Fruit fly (Drosophila melanogaster): ENCODE measurements around the gene chm.

The chm gene

dm6 chr2L:7418148-7418988 is 6.2 kb downstream of the chm start:
- TF ChIP-seq CG31627 (GFP tag; optimal IDR thresholded peaks at IDR 0.05) (peak; percentile 83), CG34406 (GFP tag; optimal IDR thresholded peaks at IDR 0.05) (peak; percentile 81), CG11762 (GFP tag; optimal IDR thresholded peaks at IDR 0.05; ENCODE audit: insufficient read depth) (peak; percentile 79), CG11294 (GFP tag; IDR thresholded peaks at IDR 0.05) (0 out of 2 replicates have a peak, but pooled peaks have one; percentile 48), Sox15 (GFP tag; optimal IDR thresholded peaks at IDR 0.05) (peak; percentile 78), CG6808 (GFP tag; optimal IDR thresholded peaks at IDR 0.05) (peak; percentile 53), fkh (GFP tag; optimal IDR thresholded peaks at IDR 0.05) (peak; percentile 70), Hr38 (GFP tag; optimal IDR thresholded peaks at IDR 0.05) (no peak), Gug (GFP tag; IDR thresholded peaks at IDR 0.05) (peak; percentile 38), cyc (GFP tag; optimal IDR thresholded peaks at IDR 0.05) (peak; percentile 75), Smox (GFP tag; optimal IDR thresholded peaks at IDR 0.05) (peak; percentile 80), Eip93F (GFP tag; optimal IDR thresholded peaks at IDR 0.05) (peak; percentile 57), CG8119 (GFP tag; IDR thresholded peaks at IDR 0.05) (peak; percentile 85), CG8632 (GFP tag; optimal IDR thresholded peaks at IDR 0.05) (peak; percentile 86), CG6854 (GFP tag; optimal IDR thresholded peaks at IDR 0.05) (peak; percentile 10), Lpt (GFP tag; optimal IDR thresholded peaks at IDR 0.05) (peak; percentile 47), CG6163 (GFP tag; IDR thresholded peaks at IDR 0.05) (peak; percentile 59; the same call in 1 of the 3 replicates), Hr39 (GFP tag; optimal IDR thresholded peaks at IDR 0.05) (peak; percentile 66), CG11902 (GFP tag; optimal IDR thresholded peaks at IDR 0.05) (peak; percentile 42), CG10669 (GFP tag; optimal IDR thresholded peaks at IDR 0.05) (peak; percentile 72), svp (GFP tag) (peak; percentile 98), CG7368 (GFP tag; optimal IDR thresholded peaks at IDR 0.05) (peak; percentile 65), CG15336 (GFP tag; IDR thresholded peaks at IDR 0.05) (peak; percentile 73), Eip78C (GFP tag) (peak; percentile 96), CG6276 (GFP tag; optimal IDR thresholded peaks at IDR 0.05) (peak; percentile 68), CG3919 (GFP tag; optimal IDR thresholded peaks at IDR 0.05) (peak; percentile 75), CG6792 (GFP tag; optimal IDR thresholded peaks at IDR 0.05) (peak; percentile 82), dsx (GFP tag; optimal IDR thresholded peaks at IDR 0.05; ENCODE audit: poor library complexity, severe bottlenecking) (peak; percentile 57), CG1621 (tag; optimal IDR thresholded peaks at IDR 0.05) (peak; percentile 70), spab (GFP tag; optimal IDR thresholded peaks at IDR 0.05) (peak; percentile 67), Sox14 (GFP tag; optimal IDR thresholded peaks at IDR 0.05) (peak; percentile 84), Sox102F (GFP tag; optimal IDR thresholded peaks at IDR 0.05) (peak; percentile 80), Blimp-1 (GFP tag; optimal IDR thresholded peaks at IDR 0.05) (peak; percentile 72), CG4318 (GFP tag; optimal IDR thresholded peaks at IDR 0.05) (peak; percentile 56), Eip75B (GFP tag; optimal IDR thresholded peaks at IDR 0.05) (peak; percentile 62), CG8319 (GFP tag; optimal IDR thresholded peaks at IDR 0.05) (peak; percentile 68), topi (GFP tag; optimal IDR thresholded peaks at IDR 0.05) (peak; percentile 84), CG16779 (tag; optimal IDR thresholded peaks at IDR 0.05) (peak; percentile 74), CG32006 (GFP tag; optimal IDR thresholded peaks at IDR 0.05) (peak; percentile 87), CG10631 (GFP tag; optimal IDR thresholded peaks at IDR 0.05) (peak; percentile 87), net (GFP tag; optimal IDR thresholded peaks at IDR 0.05) (peak; percentile 67), fd59A (GFP tag; optimal IDR thresholded peaks at IDR 0.05) (peak; percentile 68), vri (GFP tag; optimal IDR thresholded peaks at IDR 0.05) (peak; percentile 58), esn (GFP tag; optimal IDR thresholded peaks at IDR 0.05) (peak; percentile 91), OdsH (GFP tag; optimal IDR thresholded peaks at IDR 0.05) (peak; percentile 85), achi (GFP tag; optimal IDR thresholded peaks at IDR 0.05) (peak; percentile 89), fd85E (GFP tag; optimal IDR thresholded peaks at IDR 0.05) (peak; percentile 23), ss (GFP tag; optimal IDR thresholded peaks at IDR 0.05) (peak; percentile 49 to 81), eg (GFP tag; IDR thresholded peaks at IDR 0.05) (peak; percentile 44; the same call in 2 of the 3 replicates), CG3032 (tag; optimal IDR thresholded peaks at IDR 0.05) (peak; percentile 77)
